Fruit fly (Drosophila melanogaster) whole organism, adult: ENCODE results near the gene CG12219.

Source experiments
- CG11617 ChIP-seq: fragments of 200-800 bp; sonication (Bioruptor generic); optimal IDR thresholded peaks from 2 replicates; lab custom pipeline; 2017; ENCODE audit warnings: mild to moderate bottlenecking, missing biosample characterization, missing genetic modification reagents, missing genetic modification characterization
- CG12768 ChIP-seq: fragments of 200-800 bp; sonication (Bioruptor generic); optimal IDR thresholded peaks from 2 replicates; lab custom pipeline; 2017; ENCODE audit warnings: missing biosample characterization, missing genetic modification characterization, mild to moderate bottlenecking, moderate library complexity, missing genetic modification reagents
- CG14711 ChIP-seq: fragments of 200-800 bp; sonication (Bioruptor generic); optimal IDR thresholded peaks from 2 replicates; lab custom pipeline; 2018; ENCODE audit warnings: missing biosample characterization, mild to moderate bottlenecking, missing genetic modification characterization, moderate library complexity
- CG1620 ChIP-seq: fragments of 200-800 bp; sonication (Bioruptor generic); optimal IDR thresholded peaks from 2 replicates; lab custom pipeline; 2016; ENCODE audit warnings: missing biosample characterization, missing genetic modification characterization
- CG33017 ChIP-seq: fragments of 200-800 bp; sonication (Bioruptor generic); optimal IDR thresholded peaks from 2 replicates; lab custom pipeline; 2018; ENCODE audit warnings: missing biosample characterization, mild to moderate bottlenecking, missing genetic modification characterization, moderate library complexity
- CG5204 ChIP-seq: fragments of 200-800 bp; sonication (Bioruptor generic); optimal IDR thresholded peaks from 2 replicates; lab custom pipeline; 2016; ENCODE audit warnings: missing biosample characterization, missing genetic modification characterization
- CG7045 ChIP-seq: fragments of 200-800 bp; sonication (Bioruptor generic); optimal IDR thresholded peaks from 2 replicates; lab custom pipeline; 2017; ENCODE audit warnings: missing biosample characterization, mild to moderate bottlenecking, missing genetic modification characterization
- CG7101 ChIP-seq: fragments of 200-800 bp; sonication (Bioruptor generic); optimal IDR thresholded peaks from 2 replicates; lab custom pipeline; 2018; ENCODE audit warnings: missing biosample characterization, mild to moderate bottlenecking, missing genetic modification characterization, moderate library complexity
- Clk ChIP-seq: fragments of 200-800 bp; sonication (Bioruptor generic); optimal IDR thresholded peaks from 2 replicates; lab custom pipeline; 2017; ENCODE audit warnings: missing biosample characterization, missing genetic modification characterization
- Crg-1 ChIP-seq: fragments of 200-800 bp; sonication (Bioruptor generic); optimal IDR thresholded peaks from 2 replicates; lab custom pipeline; 2016; ENCODE audit warnings: missing biosample characterization, missing genetic modification characterization
- Hr96 ChIP-seq: fragments of 200-800 bp; sonication (Bioruptor generic); optimal IDR thresholded peaks from 2 replicates; lab custom pipeline; 2016; ENCODE audit warnings: missing biosample characterization, missing genetic modification characterization
- Mnt ChIP-seq: fragments of 200-800 bp; sonication (Bioruptor generic); optimal IDR thresholded peaks from 2 replicates; lab custom pipeline; 2016; ENCODE audit warnings: missing biosample characterization, mild to moderate bottlenecking, missing genetic modification characterization
- bab1 ChIP-seq: fragments of 200-800 bp; sonication (Bioruptor generic); optimal IDR thresholded peaks from 3 replicates; lab custom pipeline; 2019; ENCODE audit warnings: missing biosample characterization, mild to moderate bottlenecking, missing genetic modification characterization, moderate library complexity
- cic ChIP-seq: fragments of 200-800 bp; sonication (Bioruptor generic); optimal IDR thresholded peaks from 2 replicates; lab custom pipeline; 2017; ENCODE audit warnings: missing biosample characterization, mild to moderate bottlenecking, missing genetic modification characterization, moderate library complexity
- cnc ChIP-seq, 2 experiments: fragments of >200 bp; optimal IDR thresholded peaks; 2 replicates each; lab custom pipeline; 2017
- kay ChIP-seq: fragments of 200-800 bp; sonication (Bioruptor generic); peaks from one replicate; lab custom pipeline; 2016; ENCODE audit warnings: missing biosample characterization, missing genetic modification characterization, borderline replicate concordance
- ovo ChIP-seq: fragments of 200-800 bp; sonication (Bioruptor generic); optimal IDR thresholded peaks from 2 replicates; lab custom pipeline; 2016; ENCODE audit warnings: missing biosample characterization, missing genetic modification characterization
- pad ChIP-seq: fragments of 200-800 bp; sonication (Bioruptor generic); optimal IDR thresholded peaks from 3 replicates; lab custom pipeline; 2017; ENCODE audit warnings: missing biosample characterization, missing genetic modification characterization, mild to moderate bottlenecking, moderate library complexity, missing genetic modification reagents
- tj ChIP-seq: fragments of 200-800 bp; sonication (Bioruptor generic); optimal IDR thresholded peaks from 3 replicates; lab custom pipeline; 2017; ENCODE audit warnings: missing biosample characterization, mild to moderate bottlenecking, missing genetic modification characterization, moderate library complexity
- toe ChIP-seq: fragments of 200-800 bp; sonication (Bioruptor generic); optimal IDR thresholded peaks from 2 replicates; lab custom pipeline; 2016; ENCODE audit warnings: missing biosample characterization, missing genetic modification characterization

The CG12219 gene

DNA sequence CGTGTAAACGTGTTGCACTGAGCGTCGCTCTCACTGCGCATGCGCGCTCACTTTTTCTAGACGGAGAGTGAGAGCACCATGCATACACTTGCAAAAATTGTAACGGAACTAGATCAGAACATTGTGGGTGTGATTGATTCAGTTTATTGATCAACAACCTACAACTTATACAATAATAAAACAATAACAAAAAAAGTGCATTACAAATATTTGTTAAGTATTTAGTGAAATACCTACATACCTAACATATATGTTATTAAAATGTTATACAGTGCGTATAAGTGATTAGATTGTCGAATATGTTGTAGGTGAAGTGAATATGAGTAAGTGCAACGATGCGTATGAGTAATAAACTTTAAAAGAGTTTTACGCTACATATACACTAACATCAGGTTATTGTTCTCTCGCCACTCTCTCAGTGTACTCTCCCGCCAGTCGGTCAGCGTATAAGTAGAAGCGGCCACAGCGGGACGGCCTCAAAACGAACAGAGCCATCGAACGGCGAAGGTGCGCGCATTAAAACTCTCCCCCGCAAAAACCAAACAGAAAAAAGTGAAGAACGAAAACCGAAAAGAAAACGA, 29.4 kb upstream of the CG12219 start, which contains the start of gene CG42240:
Gene CG42240, plus strand, starts transcription at position 474 of the 581 bp plus-strand sequence.
- TF ChIP-seq CG5204 (peak; percentile 79), CG7101 (peak; percentile 93), Crg-1 (GFP tag; lab: Kevin White, UChicago) (peak; percentile 73), CG12768 (GFP tag; lab: Kevin White, UChicago) (peak; percentile 86), pad (peak; percentile 81), bab1 (GFP tag; lab: Kevin White, UChicago) (peak; percentile 96), tj (GFP tag; lab: Kevin White, UChicago) (peak; percentile 82), CG11617 (peak; percentile 96), CG1620 (GFP tag; lab: Kevin White, UChicago) (peak; percentile 54), cic (GFP tag; lab: Kevin White, UChicago) (peak; percentile 74), Hr96 (GFP tag; lab: Kevin White, UChicago) (peak; percentile 83), Clk (GFP tag; lab: Kevin White, UChicago) (peak; percentile 46), kay (GFP tag; lab: Kevin White, UChicago) (peak; percentile 92), cnc (optimal IDR thresholded peaks at IDR 0.05; lab: Kevin White, UChicago) (no peak), ovo (GFP tag; lab: Kevin White, UChicago) (peak; percentile 71), CG7045 (GFP tag; lab: Kevin White, UChicago) (peak; percentile 89), CG14711 (peak; percentile 86), CG33017 (tag; lab: Kevin White, UChicago) (peak; percentile 85), toe (GFP tag; lab: Kevin White, UChicago) (peak; percentile 61), Mnt (GFP tag; lab: Kevin White, UChicago) (peak; percentile 65)

DNA sequence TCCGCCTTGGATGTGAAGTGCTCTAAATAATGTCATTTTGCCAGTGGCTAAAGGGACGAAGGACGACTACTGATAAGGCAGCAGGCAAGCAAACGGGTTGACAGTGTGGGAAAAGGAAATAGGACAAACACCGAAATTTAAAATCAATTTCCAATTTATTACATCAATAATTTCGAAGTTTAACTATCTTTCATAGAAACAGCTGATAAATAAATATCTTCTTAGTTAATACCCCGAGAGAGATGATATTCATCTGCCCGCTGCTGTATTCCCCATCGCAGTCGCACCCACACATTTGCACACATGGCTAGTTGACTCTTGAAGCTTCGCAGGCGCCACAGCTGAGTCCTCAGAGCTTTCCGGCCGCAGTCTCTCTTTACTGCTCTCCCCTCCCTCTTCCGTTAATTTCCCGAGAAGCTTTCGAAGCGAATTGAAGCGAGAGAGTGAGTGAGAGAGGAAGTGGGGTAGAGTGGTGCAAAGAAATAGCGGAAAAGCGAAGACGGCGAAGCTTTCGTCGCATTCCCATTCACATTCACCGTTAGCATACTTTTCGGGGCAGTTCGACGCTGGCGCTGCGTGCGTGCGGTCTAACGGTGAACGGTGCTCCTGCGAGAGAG, 15.9 kb upstream of the CG12219 start:
- TF ChIP-seq cic (GFP tag; lab: Kevin White, UChicago): no peak
- no peak for TF ChIP-seq bab1 (GFP tag; lab: Kevin White, UChicago)
- TF ChIP-seq CG14711: peak; percentile 25
- TF ChIP-seq tj (GFP tag; lab: Kevin White, UChicago): peak; percentile 4
- peak; percentile 17 for TF ChIP-seq Clk (GFP tag; lab: Kevin White, UChicago)
- TF ChIP-seq CG5204: peak; percentile 12
- TF ChIP-seq CG7101: peak; percentile 69
- peak; percentile 36 for TF ChIP-seq Hr96 (GFP tag; lab: Kevin White, UChicago)
- peak; percentile 22 for TF ChIP-seq CG11617
- TF ChIP-seq cnc (optimal IDR thresholded peaks at IDR 0.05; lab: Kevin White, UChicago): no peak
- TF ChIP-seq CG12768 (GFP tag; lab: Kevin White, UChicago): peak; percentile 50
- peak; percentile 11 for TF ChIP-seq toe (GFP tag; lab: Kevin White, UChicago)
- peak; percentile 52 for TF ChIP-seq CG33017 (tag; lab: Kevin White, UChicago)
- TF ChIP-seq CG7045 (GFP tag; lab: Kevin White, UChicago): peak; percentile 66
- TF ChIP-seq Crg-1 (GFP tag; lab: Kevin White, UChicago): no peak
- TF ChIP-seq CG1620 (GFP tag; lab: Kevin White, UChicago): no peak
- TF ChIP-seq kay (GFP tag; lab: Kevin White, UChicago): no peak
- TF ChIP-seq pad: peak; percentile 21
- TF ChIP-seq Mnt (GFP tag; lab: Kevin White, UChicago): no peak
- TF ChIP-seq ovo (GFP tag; lab: Kevin White, UChicago): no peak

dm6 chrX:6315583-6315982, 14.5 kb upstream of the CG12219 start:
- TF ChIP-seq pad: no peak
- no peak for TF ChIP-seq CG11617
- no peak for TF ChIP-seq Clk (GFP tag; lab: Kevin White, UChicago)
- no peak for TF ChIP-seq Mnt (GFP tag; lab: Kevin White, UChicago)
- no peak for TF ChIP-seq toe (GFP tag; lab: Kevin White, UChicago)
- TF ChIP-seq Hr96 (GFP tag; lab: Kevin White, UChicago): no peak
- no peak for TF ChIP-seq CG12768 (GFP tag; lab: Kevin White, UChicago)
- no peak for TF ChIP-seq CG1620 (GFP tag; lab: Kevin White, UChicago)

DNA sequence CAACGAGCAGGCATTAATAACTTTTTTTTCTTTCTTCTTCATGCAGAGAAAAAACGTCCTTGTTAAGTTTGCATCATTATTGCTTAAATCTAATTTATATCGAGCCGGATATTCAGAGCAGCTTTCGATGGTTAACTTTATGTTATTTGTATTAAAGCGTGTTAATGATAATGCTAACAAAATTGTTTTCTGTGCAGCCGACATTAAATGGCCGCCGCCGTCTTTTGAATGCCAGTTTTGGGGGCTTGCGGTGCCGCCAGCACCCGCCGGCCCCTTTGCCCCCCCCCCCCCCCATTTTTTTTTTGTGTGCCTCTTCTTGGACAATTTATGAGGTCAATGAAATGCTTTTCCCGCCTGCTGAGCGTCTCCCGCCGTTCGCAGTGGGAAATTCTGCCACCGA, 10.4 kb upstream of the CG12219 start:
- no peak for TF ChIP-seq kay (GFP tag; lab: Kevin White, UChicago)
- TF ChIP-seq pad: no peak
- TF ChIP-seq CG7045 (GFP tag; lab: Kevin White, UChicago): no peak
- TF ChIP-seq toe (GFP tag; lab: Kevin White, UChicago): no peak
- no peak for TF ChIP-seq cic (GFP tag; lab: Kevin White, UChicago)
- TF ChIP-seq Mnt (GFP tag; lab: Kevin White, UChicago): no peak
- TF ChIP-seq CG11617: no peak
- TF ChIP-seq ovo (GFP tag; lab: Kevin White, UChicago): no peak
- no peak for TF ChIP-seq tj (GFP tag; lab: Kevin White, UChicago)
- TF ChIP-seq Clk (GFP tag; lab: Kevin White, UChicago): no peak
- TF ChIP-seq CG14711: no peak
- no peak for TF ChIP-seq CG5204
- no peak for TF ChIP-seq cnc (optimal IDR thresholded peaks at IDR 0.05; lab: Kevin White, UChicago)
- no peak for TF ChIP-seq CG33017 (tag; lab: Kevin White, UChicago)
- no peak for TF ChIP-seq CG12768 (GFP tag; lab: Kevin White, UChicago)
- no peak for TF ChIP-seq Hr96 (GFP tag; lab: Kevin White, UChicago)
- no peak for TF ChIP-seq bab1 (GFP tag; lab: Kevin White, UChicago)
- no peak for TF ChIP-seq CG1620 (GFP tag; lab: Kevin White, UChicago)
- TF ChIP-seq CG7101: no peak

- no peak for TF ChIP-seq pad
- no peak for TF ChIP-seq Clk (GFP tag; lab: Kevin White, UChicago)
- no peak for TF ChIP-seq CG1620 (GFP tag; lab: Kevin White, UChicago)
- no peak for TF ChIP-seq cnc (optimal IDR thresholded peaks at IDR 0.05; lab: Kevin White, UChicago)
- TF ChIP-seq ovo (GFP tag; lab: Kevin White, UChicago): no peak
- TF ChIP-seq CG33017 (tag; lab: Kevin White, UChicago): no peak
- no peak for TF ChIP-seq CG5204
- TF ChIP-seq toe (GFP tag; lab: Kevin White, UChicago): no peak
- TF ChIP-seq Mnt (GFP tag; lab: Kevin White, UChicago): no peak
- no peak for TF ChIP-seq CG12768 (GFP tag; lab: Kevin White, UChicago)
- no peak for TF ChIP-seq CG7101
- TF ChIP-seq CG11617: no peak
- TF ChIP-seq Hr96 (GFP tag; lab: Kevin White, UChicago): no peak
- no peak for TF ChIP-seq CG14711
- TF ChIP-seq kay (GFP tag; lab: Kevin White, UChicago): no peak
- no peak for TF ChIP-seq cic (GFP tag; lab: Kevin White, UChicago)
- TF ChIP-seq CG7045 (GFP tag; lab: Kevin White, UChicago): no peak
Observed at dm6 chrX:6310408-6310807, 9.3 kb upstream of the CG12219 start.
